Fruit fly (Drosophila melanogaster) whole organism, embryonic: ENCODE data around the gene alpha-PheRS.

Source experiments
- ATbp ChIP-seq: fragments of 200-800 bp; sonication (Bioruptor generic); optimal IDR thresholded peaks from 2 replicates; lab custom pipeline; 2017; ENCODE audit warnings: missing biosample characterization, mild to moderate bottlenecking, missing genetic modification characterization, missing genetic modification reagents
- C15 ChIP-seq: fragments of 200-800 bp; sonication (Bioruptor generic); IDR thresholded peaks from 3 replicates; pipeline ENCODE4 v1.3.6; 2022; ENCODE audit warnings: missing biosample characterization, missing genetic modification characterization
- CG10147 ChIP-seq: fragments of 200-800 bp; sonication (Bioruptor generic); optimal IDR thresholded peaks from 2 replicates; lab custom pipeline; 2019; ENCODE audit warnings: missing biosample characterization, mild to moderate bottlenecking, missing genetic modification characterization, moderate library complexity
- CG10431 ChIP-seq: fragments of 200-800 bp; sonication (Bioruptor generic); optimal IDR thresholded peaks from 3 replicates; lab custom pipeline; 2018; ENCODE audit warnings: missing biosample characterization, mild to moderate bottlenecking, missing genetic modification characterization
- CG12071 ChIP-seq: fragments of 200-800 bp; sonication (Bioruptor generic); optimal IDR thresholded peaks from 3 replicates; lab custom pipeline; 2018; ENCODE audit warnings: missing biosample characterization, mild to moderate bottlenecking, missing genetic modification characterization
- CG12104 ChIP-seq: fragments of 200-800 bp; sonication (Bioruptor generic); optimal IDR thresholded peaks from 3 replicates; lab custom pipeline; 2016; ENCODE audit warnings: missing biosample characterization, missing genetic modification characterization
- CG13123 ChIP-seq: fragments of 200-800 bp; sonication (Bioruptor generic); optimal IDR thresholded peaks from 2 replicates; lab custom pipeline; 2016; ENCODE audit warnings: missing biosample characterization, missing genetic modification characterization
- CG14441 ChIP-seq: fragments of 200-800 bp; sonication (Bioruptor generic); IDR thresholded peaks from 2 replicates; pipeline ENCODE4 v1.3.6; 2022; ENCODE audit warnings: missing biosample characterization, missing genetic modification characterization
- CG15514 ChIP-seq: fragments of 200-800 bp; sonication (Bioruptor generic); optimal IDR thresholded peaks from 3 replicates; lab custom pipeline; 2017; ENCODE audit warnings: missing biosample characterization, missing genetic modification characterization, mild to moderate bottlenecking, moderate library complexity, missing genetic modification reagents
- CG18599 ChIP-seq: fragments of 200-800 bp; sonication (Bioruptor generic); optimal IDR thresholded peaks from 3 replicates; lab custom pipeline; 2017; ENCODE audit warnings: missing biosample characterization, missing genetic modification characterization, mild to moderate bottlenecking, moderate library complexity, missing genetic modification reagents
- CG30020 ChIP-seq: fragments of 200-800 bp; optimal IDR thresholded peaks from 2 replicates; lab custom pipeline; 2019; ENCODE audit warnings: missing biosample characterization, mild to moderate bottlenecking, missing genetic modification characterization, moderate library complexity
- CG3065 ChIP-seq: fragments of 200-800 bp; sonication (Bioruptor generic); optimal IDR thresholded peaks from 2 replicates; lab custom pipeline; 2016; ENCODE audit warnings: missing biosample characterization, missing genetic modification characterization
- CG31441 ChIP-seq: fragments of 200-800 bp; sonication (Bioruptor generic); IDR thresholded peaks from 2 replicates; pipeline ENCODE4 v1.3.6; 2022; ENCODE audit warnings: missing biosample characterization, missing genetic modification characterization
- CG4282 ChIP-seq: fragments of 200-800 bp; sonication (Bioruptor generic); optimal IDR thresholded peaks from 2 replicates; lab custom pipeline; 2016; ENCODE audit warnings: missing biosample characterization, missing genetic modification characterization
- CG4360 ChIP-seq: fragments of 200-800 bp; sonication (Bioruptor generic); IDR thresholded peaks from 2 replicates; pipeline ENCODE4 v1.3.6; 2022; ENCODE audit warnings: missing biosample characterization, missing genetic modification characterization
- CG43689 ChIP-seq: fragments of 200-800 bp; sonication (Bioruptor generic); IDR thresholded peaks from 2 replicates; pipeline ENCODE4 v1.3.6; 2022; ENCODE audit warnings: missing biosample characterization, missing genetic modification characterization
- CG4707 ChIP-seq: fragments of 200-800 bp; sonication (Bioruptor generic); optimal IDR thresholded peaks from 2 replicates; lab custom pipeline; 2018; ENCODE audit warnings: missing biosample characterization, mild to moderate bottlenecking, missing genetic modification characterization, moderate library complexity
- CG6683 ChIP-seq: fragments of 200-800 bp; sonication (Bioruptor generic); optimal IDR thresholded peaks from 2 replicates; lab custom pipeline; 2017; ENCODE audit warnings: missing biosample characterization, mild to moderate bottlenecking, missing genetic modification characterization, missing genetic modification reagents
- CG7357 ChIP-seq: fragments of 200-800 bp; sonication (Bioruptor generic); IDR thresholded peaks from 3 replicates; pipeline ENCODE4 v1.3.6; 2022; ENCODE audit warnings: missing biosample characterization, missing genetic modification characterization
- CG8478 ChIP-seq: fragments of >200 bp; optimal IDR thresholded peaks from 2 replicates; lab custom pipeline; 2018
- CG8944 ChIP-seq: fragments of 200-800 bp; sonication (Bioruptor generic); optimal IDR thresholded peaks from 3 replicates; lab custom pipeline; 2016; ENCODE audit warnings: missing biosample characterization, missing genetic modification characterization
- CoRest ChIP-seq: fragments of 200-800 bp; sonication (Bioruptor generic); optimal IDR thresholded peaks from 3 replicates; lab custom pipeline; 2018; ENCODE audit warnings: missing biosample characterization, mild to moderate bottlenecking, missing genetic modification characterization, moderate library complexity
- Dp ChIP-seq: fragments of 200-800 bp; sonication (Bioruptor generic); optimal IDR thresholded peaks from 2 replicates; lab custom pipeline; 2018; ENCODE audit warnings: missing biosample characterization, mild to moderate bottlenecking, missing genetic modification characterization, moderate library complexity
- Gug ChIP-seq: fragments of 200-800 bp; sonication (Bioruptor generic); IDR thresholded peaks from 4 replicates; pipeline ENCODE4 v1.3.6; 2022; ENCODE audit warnings: missing biosample characterization, missing genetic modification characterization
- H2.0 ChIP-seq: fragments of 200-800 bp; sonication (Bioruptor generic); IDR thresholded peaks from 2 replicates; pipeline ENCODE4 v1.3.6; 2022; ENCODE audit warnings: missing biosample characterization, missing genetic modification characterization
- Hsf ChIP-seq: fragments of 200-800 bp; sonication (Bioruptor generic); optimal IDR thresholded peaks from 3 replicates; lab custom pipeline; 2016; ENCODE audit warnings: missing biosample characterization, missing genetic modification characterization
- Mad ChIP-seq: fragments of 200-800 bp; sonication (Bioruptor generic); optimal IDR thresholded peaks from 2 replicates; lab custom pipeline; 2016; ENCODE audit warnings: missing biosample characterization, missing genetic modification characterization
- Med ChIP-seq: fragments of 200-800 bp; sonication (Bioruptor generic); peaks from one replicate; lab custom pipeline; 2016; ENCODE audit warnings: missing biosample characterization, missing genetic modification characterization, mild to moderate bottlenecking, inconsistent platforms, moderate library complexity
- TFAM ChIP-seq: fragments of 200-800 bp; sonication (Bioruptor generic); optimal IDR thresholded peaks from 2 replicates; lab custom pipeline; 2017; ENCODE audit warnings: missing biosample characterization, missing genetic modification characterization, inconsistent platforms
- chinmo ChIP-seq: fragments of 200-800 bp; sonication (Bioruptor generic); IDR thresholded peaks from 4 replicates; pipeline ENCODE4 v1.3.6; 2022; ENCODE audit warnings: missing biosample characterization, missing genetic modification characterization; ENCODE audit not compliant: partially characterized antibody
- fd102C ChIP-seq: fragments of 200-800 bp; sonication (Bioruptor generic); optimal IDR thresholded peaks from 2 replicates; lab custom pipeline; 2018; ENCODE audit warnings: missing biosample characterization, mild to moderate bottlenecking, missing genetic modification characterization, moderate library complexity
- fd3F ChIP-seq: fragments of 200-800 bp; sonication (Bioruptor generic); optimal IDR thresholded peaks from 2 replicates; lab custom pipeline; 2018; ENCODE audit warnings: missing biosample characterization, mild to moderate bottlenecking, missing genetic modification characterization, moderate library complexity
- ftz-f1 ChIP-seq: fragments of 200-800 bp; sonication (Bioruptor generic); optimal IDR thresholded peaks from 2 replicates; lab custom pipeline; 2016; ENCODE audit warnings: missing biosample characterization, missing genetic modification characterization
- gfzf ChIP-seq: fragments of 200-800 bp; sonication (Bioruptor generic); optimal IDR thresholded peaks from 2 replicates; lab custom pipeline; 2016; ENCODE audit warnings: missing biosample characterization, mild to moderate bottlenecking, missing genetic modification characterization, moderate library complexity
- hbn ChIP-seq: fragments of 200-800 bp; sonication (Bioruptor generic); IDR thresholded peaks from 2 replicates; pipeline ENCODE4 v1.3.6; 2022; ENCODE audit warnings: missing biosample characterization, missing genetic modification characterization; ENCODE audit not compliant: partially characterized antibody
- her ChIP-seq: fragments of 200-800 bp; sonication (Bioruptor generic); optimal IDR thresholded peaks from 2 replicates; lab custom pipeline; 2016; ENCODE audit warnings: missing biosample characterization, missing genetic modification characterization
- jigr1 ChIP-seq: fragments of 200-800 bp; sonication (Bioruptor generic); IDR thresholded peaks from 3 replicates; pipeline ENCODE4 v1.3.6; 2022; ENCODE audit warnings: missing biosample characterization, missing genetic modification characterization
- lmd ChIP-seq: fragments of 200-800 bp; sonication (Bioruptor generic); IDR thresholded peaks from 2 replicates; pipeline ENCODE4 v1.3.6; 2022; ENCODE audit warnings: missing biosample characterization, missing genetic modification characterization
- nmo ChIP-seq: fragments of 200-800 bp; sonication (Bioruptor generic); optimal IDR thresholded peaks from 2 replicates; lab custom pipeline; 2018; ENCODE audit warnings: missing biosample characterization, mild to moderate bottlenecking, missing genetic modification characterization, moderate library complexity
- pb ChIP-seq: fragments of 200-800 bp; sonication (Bioruptor generic); optimal IDR thresholded peaks from 3 replicates; lab custom pipeline; 2016; ENCODE audit warnings: missing biosample characterization, missing genetic modification characterization
- phol ChIP-seq: fragments of 200-800 bp; sonication (Bioruptor generic); optimal IDR thresholded peaks from 3 replicates; lab custom pipeline; 2018; ENCODE audit warnings: missing biosample characterization, mild to moderate bottlenecking, missing genetic modification characterization, moderate library complexity
- row ChIP-seq: fragments of 200-800 bp; sonication (Bioruptor generic); IDR thresholded peaks from 3 replicates; pipeline ENCODE4 v1.3.6; 2022; ENCODE audit warnings: missing biosample characterization, missing genetic modification characterization
- sd ChIP-seq: fragments of 200-800 bp; sonication (Bioruptor generic); optimal IDR thresholded peaks from 3 replicates; lab custom pipeline; 2018; ENCODE audit warnings: missing biosample characterization, mild to moderate bottlenecking, missing genetic modification characterization, moderate library complexity
- sim ChIP-seq: fragments of 200-800 bp; sonication (Bioruptor generic); IDR thresholded peaks from 2 replicates; pipeline ENCODE4 v1.3.6; 2022; ENCODE audit warnings: missing biosample characterization, missing genetic modification characterization
- sima ChIP-seq: fragments of 200-800 bp; sonication (Bioruptor generic); optimal IDR thresholded peaks from 2 replicates; lab custom pipeline; 2016; ENCODE audit warnings: missing biosample characterization, missing genetic modification characterization
- sna ChIP-seq: fragments of 200-800 bp; sonication (Bioruptor generic); IDR thresholded peaks from 2 replicates; pipeline ENCODE4 v1.3.6; 2022; ENCODE audit warnings: missing biosample characterization, missing genetic modification characterization; ENCODE audit not compliant: partially characterized antibody
- trem ChIP-seq: fragments of 200-800 bp; optimal IDR thresholded peaks from 3 replicates; lab custom pipeline; 2019; ENCODE audit warnings: missing biosample characterization, mild to moderate bottlenecking, missing genetic modification characterization, moderate library complexity
- ttk ChIP-seq: fragments of 200-800 bp; sonication (Bioruptor generic); IDR thresholded peaks from 2 replicates; pipeline ENCODE4 v2.1.2; 2022; ENCODE audit warnings: missing biosample characterization, missing genetic modification characterization
- wdn ChIP-seq: fragments of 200-800 bp; sonication (Bioruptor generic); IDR thresholded peaks from 2 replicates; pipeline ENCODE4 v1.3.6; 2022; ENCODE audit warnings: missing biosample characterization, missing genetic modification characterization
- zen2 ChIP-seq: fragments of 200-800 bp; sonication (Bioruptor generic); IDR thresholded peaks from 3 replicates; pipeline ENCODE4 v1.3.6; 2022; ENCODE audit warnings: missing biosample characterization, missing genetic modification characterization; ENCODE audit not compliant: partially characterized antibody

Gene alpha-PheRS

DNA sequence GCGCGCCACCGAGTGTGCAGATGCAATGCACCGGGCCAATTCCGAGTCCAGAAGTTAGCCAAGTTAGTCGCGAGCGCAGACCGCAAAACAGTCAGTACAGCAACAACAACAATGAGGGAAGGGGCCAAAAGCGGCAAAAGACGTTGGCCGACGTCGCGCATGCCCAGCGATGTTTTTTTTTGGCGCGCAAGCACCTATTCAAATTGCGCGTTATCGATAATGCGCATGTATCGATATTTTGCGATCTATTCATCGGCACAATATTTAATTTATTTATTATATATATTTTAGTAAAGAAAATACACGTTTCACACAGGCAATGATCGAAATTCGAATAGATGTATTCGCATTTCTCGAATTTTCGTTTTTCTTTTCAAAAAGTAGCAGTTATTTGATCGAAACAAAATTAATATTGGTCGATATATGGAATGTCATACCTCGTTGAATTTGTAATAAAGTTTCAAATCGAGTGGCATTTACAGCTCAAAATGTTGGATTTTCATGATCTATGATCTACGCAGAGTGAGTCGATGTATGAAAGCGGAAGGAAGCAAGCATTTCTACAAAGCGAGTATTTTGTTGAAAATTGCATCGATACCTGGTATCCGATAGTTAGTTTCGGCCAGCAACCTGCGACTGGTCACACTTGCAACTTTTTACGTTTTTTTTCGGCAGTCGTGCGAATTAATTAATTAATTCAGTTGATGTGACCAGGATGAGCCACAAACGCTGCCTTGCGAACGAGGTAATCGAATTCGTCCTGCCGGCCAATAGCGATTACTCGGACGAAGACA is 16.0 kb downstream of the alpha-PheRS start, which contains the start of gene CG2116 (continued):
- TF ChIP-seq CG10147 = no peak
- no peak for TF ChIP-seq ftz-f1 (GFP tag; lab: Kevin White, UChicago)
- TF ChIP-seq CG4360 (GFP tag; lab: Robert Waterston, UW) = peak; percentile 54
- TF ChIP-seq lmd (GFP tag; lab: Robert Waterston, UW) = no peak
- TF ChIP-seq H2.0 (GFP tag; lab: Robert Waterston, UW) = no peak
- no peak for TF ChIP-seq CG10431 (GFP tag; lab: Kevin White, UChicago)
- no peak for TF ChIP-seq CG18599 (GFP tag; lab: Kevin White, UChicago)
- no peak for TF ChIP-seq sima (GFP tag; lab: Kevin White, UChicago)
- TF ChIP-seq hbn (GFP tag; lab: Robert Waterston, UW) = peak; percentile 59; the same call in 1 of the 2 replicates
- TF ChIP-seq CG14441 (GFP tag; lab: Robert Waterston, UW) = no peak
- no peak for TF ChIP-seq Hsf (GFP tag; lab: Kevin White, UChicago)
- TF ChIP-seq fd102C (GFP tag; lab: Kevin White, UChicago) = no peak
- TF ChIP-seq trem (tag; lab: Kevin White, UChicago) = peak; percentile 36
- peak; percentile 74 for TF ChIP-seq Dp (GFP tag; lab: Kevin White, UChicago)
- TF ChIP-seq sim (GFP tag; lab: Robert Waterston, UW) = no peak
- TF ChIP-seq her (GFP tag; lab: Kevin White, UChicago) = peak; percentile 85
- no peak for TF ChIP-seq ttk (GFP tag; lab: Robert Waterston, UW)
- no peak for TF ChIP-seq pb (GFP tag; lab: Kevin White, UChicago)
- no peak for TF ChIP-seq CG43689
- peak; percentile 13 for TF ChIP-seq CoRest

dm6 chrX:8128133-8128532 is 17.3 kb downstream of the alpha-PheRS start:
- TF ChIP-seq CG4282 (GFP tag; lab: Kevin White, UChicago) (no peak), CG3065 (GFP tag; lab: Kevin White, UChicago) (no peak), TFAM (GFP tag; lab: Kevin White, UChicago) (no peak), Gug (GFP tag; lab: Robert Waterston, UW) (no peak), Med (peak; percentile 15), fd3F (no peak), CG6683 (GFP tag; lab: Kevin White, UChicago) (no peak), CG30020 (tag; lab: Kevin White, UChicago) (no peak), ATbp (GFP tag; lab: Kevin White, UChicago) (peak; percentile 39), CG13123 (no peak), CG12071 (no peak), phol (tag; lab: Kevin White, UChicago) (no peak), wdn (GFP tag; lab: Robert Waterston, UW) (no peak), row (no peak), CG15514 (GFP tag; lab: Kevin White, UChicago) (no peak), sd (tag; lab: Kevin White, UChicago) (no peak), C15 (GFP tag; lab: Robert Waterston, UW) (no peak), CG8478 (lab: Kevin White, UChicago) (no peak), chinmo (no peak), CG7357 (no peak), sima (GFP tag; lab: Kevin White, UChicago) (no peak), CG12104 (GFP tag; lab: Kevin White, UChicago) (no peak), zen2 (GFP tag; lab: Robert Waterston, UW) (no peak), CG4707 (GFP tag; lab: Kevin White, UChicago) (no peak), jigr1 (no peak), Mad (GFP tag; lab: Kevin White, UChicago) (no peak), nmo (GFP tag; lab: Kevin White, UChicago) (no peak), gfzf (GFP tag; lab: Kevin White, UChicago) (no peak), CG8944 (GFP tag; lab: Kevin White, UChicago) (no peak), sna (no peak), CG31441 (GFP tag; lab: Robert Waterston, UW) (no peak)
